Fruit fly (Drosophila melanogaster): ENCODE measurements around the gene PolE1.

Gene PolE1

DNA sequence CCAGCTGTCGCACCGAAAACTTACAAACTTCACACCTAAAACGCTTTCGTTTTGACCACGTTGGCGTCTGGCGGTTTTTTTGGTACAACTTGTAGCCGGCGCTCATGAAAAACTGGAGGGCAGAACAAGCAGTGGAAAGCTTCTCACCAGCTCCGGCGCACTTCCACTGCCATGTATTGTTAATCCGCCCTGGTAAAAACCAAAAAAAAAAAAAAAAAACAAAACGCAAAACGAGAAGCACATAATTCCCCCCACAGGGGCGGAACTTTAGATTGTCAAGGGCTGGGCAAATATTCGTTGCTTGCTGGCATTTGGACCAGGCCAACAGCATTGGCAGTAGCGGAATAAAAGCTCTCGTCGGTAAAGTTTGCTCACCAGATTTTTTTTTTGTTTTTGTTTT, 26.4 kb downstream of the PolE1 start (continued):
- TF ChIP-seq CG9817 (tag; optimal IDR thresholded peaks at IDR 0.05) (no peak), CG17385 (GFP tag; optimal IDR thresholded peaks at IDR 0.05) (no peak), Six4 (GFP tag; optimal IDR thresholded peaks at IDR 0.05) (no peak), B-H1 (GFP tag; IDR thresholded peaks at IDR 0.05) (no peak), peb (GFP tag; IDR thresholded peaks at IDR 0.05) (no peak), ci (GFP tag; IDR thresholded peaks at IDR 0.05) (0 out of 3 replicates have a peak, but pooled peaks have one; percentile 32), Kr (GFP tag; optimal IDR thresholded peaks at IDR 0.05) (no peak), NfI (GFP tag; optimal IDR thresholded peaks at IDR 0.05) (no peak), Hr39 (optimal IDR thresholded peaks at IDR 0.05) (no peak), CG30431 (GFP tag; optimal IDR thresholded peaks at IDR 0.05) (no peak), cato (GFP tag; optimal IDR thresholded peaks at IDR 0.05; ENCODE audit: borderline replicate concordance) (no peak), gce (GFP tag; IDR thresholded peaks at IDR 0.05) (no peak), row (GFP tag; IDR thresholded peaks at IDR 0.05) (peak; percentile 29; the same call in 1 of the 3 replicates), ems (GFP tag; optimal IDR thresholded peaks at IDR 0.05) (no peak), chm (GFP tag; IDR thresholded peaks at IDR 0.05) (no peak), CG14860 (GFP tag; IDR thresholded peaks at IDR 0.05; ENCODE audit: partially characterized antibody) (no peak), Dp (GFP tag; optimal IDR thresholded peaks at IDR 0.05) (no peak), CG10543 (GFP tag; optimal IDR thresholded peaks at IDR 0.05) (peak; percentile 71), CG6791 (GFP tag; IDR thresholded peaks at IDR 0.05; ENCODE audit: partially characterized antibody) (no peak), CG10462 (GFP tag; optimal IDR thresholded peaks at IDR 0.05) (no peak)

DNA sequence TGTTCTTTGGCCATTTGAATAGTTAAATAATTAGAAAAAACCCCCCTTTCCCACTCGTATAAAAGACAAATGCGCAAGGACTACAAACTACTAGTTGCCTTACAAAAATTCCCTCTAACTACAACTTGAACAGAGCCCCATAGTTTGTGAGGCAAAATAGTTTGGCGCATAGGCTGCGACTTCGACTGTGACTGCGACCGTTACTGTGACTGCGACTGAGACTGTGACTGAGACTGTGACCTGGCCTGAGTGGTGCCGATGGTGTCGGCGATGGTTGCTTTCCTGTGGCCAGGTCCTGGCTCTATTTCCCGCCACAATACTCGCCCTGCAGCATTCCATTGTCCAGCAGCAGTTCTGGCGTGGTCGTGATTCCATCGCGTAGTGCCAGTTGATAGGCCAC, 29.4 kb downstream of the PolE1 start:
- TF ChIP-seq tll (GFP tag; optimal IDR thresholded peaks at IDR 0.05) (no peak), Antp (GFP tag; optimal IDR thresholded peaks at IDR 0.05) (no peak), pnt (GFP tag; optimal IDR thresholded peaks at IDR 0.05) (no peak), CG3995 (GFP tag; optimal IDR thresholded peaks at IDR 0.05) (peak; percentile 90), Dbx (GFP tag; IDR thresholded peaks at IDR 0.05) (no peak)

DNA sequence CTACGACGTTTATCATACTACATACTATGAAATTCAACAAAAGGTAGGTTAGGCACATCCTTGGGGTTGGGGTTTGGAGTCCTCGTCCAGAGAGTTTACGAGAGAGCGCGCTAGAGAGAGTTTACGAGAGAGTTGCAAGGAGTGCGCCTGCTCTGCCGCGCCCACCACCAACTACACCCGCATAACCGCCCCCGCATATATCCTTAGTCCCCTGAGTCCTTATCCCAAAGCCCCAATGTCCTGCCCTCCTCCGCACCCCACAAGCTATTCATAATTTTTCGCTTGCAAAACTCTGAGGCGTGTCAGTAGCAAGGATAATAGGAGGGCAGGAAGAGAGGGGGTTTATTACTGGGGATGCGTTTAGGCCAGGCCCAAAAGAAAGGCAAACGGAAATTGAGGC, 35.8 kb downstream of the PolE1 start:
- peak; percentile 88 for TF ChIP-seq crol (GFP tag; IDR thresholded peaks at IDR 0.05)
- TF ChIP-seq CG7928 (GFP tag; optimal IDR thresholded peaks at IDR 0.05) = no peak
- peak; percentile 70 for TF ChIP-seq CG13894 (tag; optimal IDR thresholded peaks at IDR 0.05)
- TF ChIP-seq Med (GFP tag) = peak; percentile 13
- TF ChIP-seq CG14014 (GFP tag; IDR thresholded peaks at IDR 0.05) = no peak
- 0 out of 2 replicates have a peak, but pooled peaks have one; percentile 24 for TF ChIP-seq slbo (GFP tag; IDR thresholded peaks at IDR 0.05)
- no peak for TF ChIP-seq Fer3 (tag; optimal IDR thresholded peaks at IDR 0.05)
- TF ChIP-seq lbe (GFP tag; optimal IDR thresholded peaks at IDR 0.05) = no peak
- 0 out of 2 replicates have a peak, but pooled peaks have one; percentile 7 for TF ChIP-seq CG10321 (GFP tag; IDR thresholded peaks at IDR 0.05)
- peak; percentile 49; the same call in 1 of the 2 replicates for TF ChIP-seq seq (GFP tag; IDR thresholded peaks at IDR 0.05)
- peak in 1 of 2 experiments; percentile 5 for TF ChIP-seq bsh (GFP tag; optimal IDR thresholded peaks at IDR 0.05)
- peak; percentile 70 for TF ChIP-seq abd-A (tag; optimal IDR thresholded peaks at IDR 0.05)
- TF ChIP-seq Oaz (GFP tag; IDR thresholded peaks at IDR 0.05) = 0 out of 2 replicates have a peak, but pooled peaks have one; percentile 11
- peak; percentile 88 for TF ChIP-seq ewg (GFP tag; optimal IDR thresholded peaks at IDR 0.05)
- no peak for TF ChIP-seq CG8924 (tag; optimal IDR thresholded peaks at IDR 0.05)
- TF ChIP-seq Deaf1 (tag; optimal IDR thresholded peaks at IDR 0.05) = peak; percentile 11
- 0 out of 2 replicates have a peak, but pooled peaks have one; percentile 12 for TF ChIP-seq CG13287 (GFP tag; IDR thresholded peaks at IDR 0.05; ENCODE audit: partially characterized antibody)
- TF ChIP-seq CG1529 (GFP tag; optimal IDR thresholded peaks at IDR 0.05) = no peak
- TF ChIP-seq CG10979 (tag; optimal IDR thresholded peaks at IDR 0.05) = no peak
- TF ChIP-seq Trl (optimal IDR thresholded peaks at IDR 0.05) = peak; percentile 45 to 64
- no peak for TF ChIP-seq Trl (GFP tag; optimal IDR thresholded peaks at IDR 0.05)
- TF ChIP-seq chinmo (GFP tag; IDR thresholded peaks at IDR 0.05; ENCODE audit: partially characterized antibody) = 0 out of 4 replicates have a peak, but pooled peaks have one; percentile 8
